Fruit fly (Drosophila melanogaster) Kc167 (cell line): Measurements from ENCODE around the gene CG6793.

ENCODE experiments used
- Sin3A ChIP-seq: fragments of >200 bp; optimal IDR thresholded peaks from 2 replicates; lab custom pipeline; 2018; ENCODE audit warnings: missing external identifiers
- h ChIP-seq: fragments of >200 bp; optimal IDR thresholded peaks from 3 replicates; lab custom pipeline; 2018; ENCODE audit warnings: missing external identifiers
- psq ChIP-seq: fragments of >200 bp; optimal IDR thresholded peaks from 2 replicates; lab custom pipeline; 2017; ENCODE audit warnings: missing external identifiers

DNA sequence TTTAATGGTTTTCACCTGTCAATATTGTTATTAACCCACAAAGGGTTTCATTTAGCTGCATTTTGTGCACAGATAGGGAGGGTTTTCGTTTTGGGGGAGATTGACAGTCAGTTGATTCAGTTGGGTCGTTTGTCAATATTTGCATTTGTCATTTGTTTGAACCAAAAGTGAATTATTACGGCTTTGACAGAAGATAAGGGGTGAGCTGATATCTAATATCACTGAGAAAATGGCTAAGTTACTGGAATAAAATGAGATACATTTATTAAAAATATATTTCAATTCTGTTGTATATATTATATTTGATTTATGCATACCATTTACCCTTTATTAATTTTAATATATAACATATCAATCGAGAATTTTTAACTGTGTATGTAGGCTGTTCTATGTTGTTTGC lies 41.7 kb downstream of the CG6793 start:
- TF ChIP-seq h (lab: Kevin White, UChicago) (no peak), psq (lab: Kevin White, UChicago) (no peak), Sin3A (lab: Kevin White, UChicago) (no peak)
